Fruit fly (Drosophila melanogaster): ENCODE data around the gene CaBP1.
A peak's percentile ranks its signal among the peaks of the same experiment; 100 is the strongest.

CaBP1 gene

dm6 chr2L:16326892-16327291 is 29.6 kb downstream of the CaBP1 start, which contains the start of gene CG4278:
Gene CG4278, plus strand, starts transcription at chr2L:16327069.
- TF ChIP-seq cic (GFP tag; optimal IDR thresholded peaks at IDR 0.05) (no peak), toe (GFP tag; optimal IDR thresholded peaks at IDR 0.05) (no peak), Hr96 (GFP tag; optimal IDR thresholded peaks at IDR 0.05) (no peak), Clk (GFP tag; optimal IDR thresholded peaks at IDR 0.05) (no peak)

- peak; percentile 57 for TF ChIP-seq Clk (GFP tag; optimal IDR thresholded peaks at IDR 0.05)
- TF ChIP-seq CG14711 (tag; optimal IDR thresholded peaks at IDR 0.05): peak; percentile 91
- TF ChIP-seq cic (GFP tag; optimal IDR thresholded peaks at IDR 0.05): peak; percentile 86
- peak; percentile 94 for TF ChIP-seq Hr96 (GFP tag; optimal IDR thresholded peaks at IDR 0.05)
- TF ChIP-seq CG33017 (tag; optimal IDR thresholded peaks at IDR 0.05): peak; percentile 91
- TF ChIP-seq toe (GFP tag; optimal IDR thresholded peaks at IDR 0.05): peak; percentile 97
- TF ChIP-seq bab1 (GFP tag; optimal IDR thresholded peaks at IDR 0.05): peak; percentile 94
- peak; percentile 68 for TF ChIP-seq pad (GFP tag; optimal IDR thresholded peaks at IDR 0.05)
- TF ChIP-seq Mnt (GFP tag; optimal IDR thresholded peaks at IDR 0.05): peak; percentile 94
- TF ChIP-seq ovo (GFP tag; optimal IDR thresholded peaks at IDR 0.05): peak; percentile 76
- peak; percentile 94 for TF ChIP-seq CG1620 (GFP tag; optimal IDR thresholded peaks at IDR 0.05)
- peak; percentile 69 for TF ChIP-seq Crg-1 (GFP tag; optimal IDR thresholded peaks at IDR 0.05)
- peak; percentile 94 for TF ChIP-seq CG11617 (GFP tag; optimal IDR thresholded peaks at IDR 0.05)
- peak; percentile 81 for TF ChIP-seq tj (GFP tag; optimal IDR thresholded peaks at IDR 0.05)
- peak; percentile 95 for TF ChIP-seq CG7101 (tag; optimal IDR thresholded peaks at IDR 0.05)
- peak; percentile 92 for TF ChIP-seq CG7045 (GFP tag; optimal IDR thresholded peaks at IDR 0.05)
- TF ChIP-seq CG12768 (GFP tag; optimal IDR thresholded peaks at IDR 0.05): peak; percentile 88
- peak; percentile 98 for TF ChIP-seq kay (GFP tag; ENCODE audit: borderline replicate concordance)
- TF ChIP-seq CG5204 (GFP tag; optimal IDR thresholded peaks at IDR 0.05): peak; percentile 95
- TF ChIP-seq cnc (optimal IDR thresholded peaks at IDR 0.05): no peak
These were observed 30.8 kb downstream of the CaBP1 start, which contains the start of gene cact for dm6 chr2L:16325515-16326257. Gene cact, minus strand, starts transcription at chr2L:16326207.

- TF ChIP-seq tj (GFP tag; optimal IDR thresholded peaks at IDR 0.05) (peak; percentile 83), cnc (optimal IDR thresholded peaks at IDR 0.05) (no peak), CG11617 (GFP tag; optimal IDR thresholded peaks at IDR 0.05) (no peak), cic (GFP tag; optimal IDR thresholded peaks at IDR 0.05) (peak; percentile 30), Hr96 (GFP tag; optimal IDR thresholded peaks at IDR 0.05) (peak; percentile 22), CG33017 (tag; optimal IDR thresholded peaks at IDR 0.05) (peak; percentile 41), Crg-1 (GFP tag; optimal IDR thresholded peaks at IDR 0.05) (peak; percentile 38), CG5204 (GFP tag; optimal IDR thresholded peaks at IDR 0.05) (no peak), kay (GFP tag; ENCODE audit: borderline replicate concordance) (no peak), Mnt (GFP tag; optimal IDR thresholded peaks at IDR 0.05) (peak; percentile 23), CG7101 (tag; optimal IDR thresholded peaks at IDR 0.05) (no peak), pad (GFP tag; optimal IDR thresholded peaks at IDR 0.05) (peak; percentile 88), toe (GFP tag; optimal IDR thresholded peaks at IDR 0.05) (peak; percentile 30), CG14711 (tag; optimal IDR thresholded peaks at IDR 0.05) (no peak), CG1620 (GFP tag; optimal IDR thresholded peaks at IDR 0.05) (peak; percentile 6), CG7045 (GFP tag; optimal IDR thresholded peaks at IDR 0.05) (no peak), CG12768 (GFP tag; optimal IDR thresholded peaks at IDR 0.05) (peak; percentile 72), Clk (GFP tag; optimal IDR thresholded peaks at IDR 0.05) (peak; percentile 13), ovo (GFP tag; optimal IDR thresholded peaks at IDR 0.05) (peak; percentile 86)
These were observed 31.7 kb downstream of the CaBP1 start for dm6 chr2L:16324833-16325232.

DNA sequence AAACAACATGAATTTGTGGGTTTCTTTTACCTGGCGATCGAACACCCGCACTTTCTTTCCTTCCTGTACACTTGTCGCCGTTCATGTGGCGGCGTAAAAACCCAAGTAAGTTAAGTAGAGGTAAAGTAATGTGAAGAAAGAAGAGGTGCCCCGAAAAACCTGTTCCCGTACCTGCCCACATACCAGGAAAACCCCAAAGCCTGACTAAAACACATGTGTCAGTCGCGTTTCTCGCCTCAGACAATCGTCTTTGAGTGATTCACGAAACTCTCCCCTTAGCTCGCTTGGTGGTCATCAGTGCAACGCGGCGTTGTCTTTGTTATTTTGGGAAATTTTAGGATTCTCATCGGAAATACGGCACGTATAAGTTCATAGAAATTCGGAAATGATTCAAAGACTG is 33.0 kb downstream of the CaBP1 start:
- TF ChIP-seq cic (GFP tag; optimal IDR thresholded peaks at IDR 0.05): no peak
- TF ChIP-seq toe (GFP tag; optimal IDR thresholded peaks at IDR 0.05): no peak
- TF ChIP-seq Mnt (GFP tag; optimal IDR thresholded peaks at IDR 0.05): no peak
- no peak for TF ChIP-seq Clk (GFP tag; optimal IDR thresholded peaks at IDR 0.05)
- no peak for TF ChIP-seq CG5204 (GFP tag; optimal IDR thresholded peaks at IDR 0.05)
- no peak for TF ChIP-seq CG33017 (tag; optimal IDR thresholded peaks at IDR 0.05)
- no peak for TF ChIP-seq pad (GFP tag; optimal IDR thresholded peaks at IDR 0.05)
- TF ChIP-seq CG7045 (GFP tag; optimal IDR thresholded peaks at IDR 0.05): no peak
- TF ChIP-seq tj (GFP tag; optimal IDR thresholded peaks at IDR 0.05): no peak
- TF ChIP-seq Hr96 (GFP tag; optimal IDR thresholded peaks at IDR 0.05): no peak
- TF ChIP-seq CG1620 (GFP tag; optimal IDR thresholded peaks at IDR 0.05): no peak
- TF ChIP-seq CG12768 (GFP tag; optimal IDR thresholded peaks at IDR 0.05): no peak
- TF ChIP-seq CG14711 (tag; optimal IDR thresholded peaks at IDR 0.05): no peak
- TF ChIP-seq cnc (optimal IDR thresholded peaks at IDR 0.05): no peak
- TF ChIP-seq CG7101 (tag; optimal IDR thresholded peaks at IDR 0.05): no peak
- TF ChIP-seq kay (GFP tag; ENCODE audit: borderline replicate concordance): no peak
- no peak for TF ChIP-seq Crg-1 (GFP tag; optimal IDR thresholded peaks at IDR 0.05)

DNA sequence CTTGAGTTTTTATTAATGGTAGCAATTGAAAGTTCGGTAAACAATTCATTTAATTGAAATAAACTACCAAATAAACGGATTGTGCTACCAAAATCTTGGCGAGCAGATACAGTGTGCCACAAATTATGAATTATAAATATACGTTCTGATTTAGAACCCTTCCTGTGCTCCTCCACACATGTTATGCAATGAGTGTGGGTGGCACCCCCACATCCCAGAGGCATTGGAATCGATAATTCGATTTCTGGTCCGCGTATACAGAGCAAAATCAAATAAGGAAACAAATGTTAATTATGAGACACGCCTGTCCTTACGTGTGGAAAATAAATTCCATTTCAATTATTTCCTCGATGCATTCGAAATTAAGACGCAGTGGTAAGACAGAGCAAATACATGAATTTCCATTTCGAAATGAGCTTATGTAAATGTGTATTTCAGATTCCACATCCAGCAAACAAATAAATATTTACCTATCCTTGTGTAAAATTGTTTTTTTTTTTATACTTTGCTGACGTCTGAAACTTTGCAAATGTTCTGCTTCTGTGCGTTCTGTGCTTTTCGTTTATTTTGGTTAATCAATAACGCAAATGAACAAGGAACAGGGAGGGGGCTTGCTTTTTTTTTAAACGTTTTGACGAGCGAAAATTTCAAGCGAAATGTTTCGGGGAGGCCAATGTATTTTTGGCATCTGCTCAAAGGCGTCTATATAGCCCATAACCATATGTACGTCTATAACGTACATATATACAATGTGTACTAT is 34.5 kb downstream of the CaBP1 start:
- TF ChIP-seq CG7045 (GFP tag; optimal IDR thresholded peaks at IDR 0.05) (no peak), CG7101 (tag; optimal IDR thresholded peaks at IDR 0.05) (no peak), kay (GFP tag; ENCODE audit: borderline replicate concordance) (peak; percentile 22)

DNA sequence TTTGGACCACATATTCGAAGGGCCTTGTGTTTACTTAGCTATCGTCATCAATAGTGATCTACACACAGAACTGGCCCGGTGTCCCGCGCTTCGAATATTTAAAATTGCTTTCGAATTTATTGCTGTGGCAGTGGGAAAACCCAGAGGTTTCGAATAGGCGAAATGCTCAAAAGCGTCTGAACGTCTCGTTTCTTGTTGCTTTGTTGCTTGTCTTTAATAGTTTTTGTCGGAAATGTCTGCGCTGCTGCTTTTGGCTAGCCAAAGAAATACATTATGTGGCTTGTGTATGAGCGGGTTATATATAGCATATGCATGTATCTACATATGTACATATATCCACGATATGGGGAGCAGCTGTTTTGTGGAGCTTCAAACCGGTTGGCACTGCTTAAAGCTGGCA is 35.3 kb downstream of the CaBP1 start:
- TF ChIP-seq tj (GFP tag; optimal IDR thresholded peaks at IDR 0.05): no peak
